Worm (Caenorhabditis elegans) whole organism, young adult: ENCODE results near the gene str-187.

Experiments
- C06A6.2 ChIP-seq: fragments of 200-800 bp; sonication (Bioruptor generic); conservative IDR thresholded peaks from 2 replicates; pipeline ENCODE4 v1.3.6; 2022; ENCODE audit warnings: missing genetic modification characterization, missing compliant biosample characterization
- F57A8.1 ChIP-seq: fragments of 200-800 bp; sonication (Bioruptor generic); optimal IDR thresholded peaks from 2 replicates; lab custom pipeline; 2018; ENCODE audit warnings: mild to moderate bottlenecking, missing genetic modification characterization, moderate library complexity, missing compliant biosample characterization
- K12H6.12 ChIP-seq: fragments of 200-800 bp; sonication (Bioruptor generic); optimal IDR thresholded peaks from 2 replicates; lab custom pipeline; 2018; ENCODE audit warnings: mild to moderate bottlenecking, missing genetic modification characterization, missing compliant biosample characterization
- Y67H2A.10 ChIP-seq: fragments of 200-800 bp; sonication (Bioruptor generic); conservative IDR thresholded peaks from 2 replicates; pipeline ENCODE4 v1.3.6; 2022; ENCODE audit warnings: missing genetic modification reagents, missing genetic modification characterization, missing compliant biosample characterization
- bed-1 ChIP-seq: fragments of 200-800 bp; sonication (Bioruptor generic); IDR thresholded peaks from 2 replicates; pipeline ENCODE4 v1.3.6; 2022; ENCODE audit warnings: missing genetic modification reagents, missing genetic modification characterization, missing compliant biosample characterization
- ccch-3 ChIP-seq: fragments of 200-800 bp; sonication (Bioruptor generic); optimal IDR thresholded peaks from 2 replicates; lab custom pipeline; 2018; ENCODE audit warnings: mild to moderate bottlenecking, missing genetic modification characterization, missing compliant biosample characterization
- mxl-1 ChIP-seq: sonication (generic microtip); optimal IDR thresholded peaks from 2 replicates; lab custom pipeline; 2016; ENCODE audit warnings: missing genetic modification characterization, missing compliant biosample characterization
- nhr-179 ChIP-seq: sonication (generic microtip); optimal IDR thresholded peaks from 2 replicates; lab custom pipeline; 2016; ENCODE audit warnings: mild to moderate bottlenecking, missing genetic modification characterization, missing compliant biosample characterization
- nhr-90 ChIP-seq: sonication (generic microtip); optimal IDR thresholded peaks from 2 replicates; lab custom pipeline; 2016; ENCODE audit warnings: missing genotype, mild to moderate bottlenecking, missing genetic modification characterization, missing compliant biosample characterization
- sea-2 ChIP-seq: fragments of 200-800 bp; sonication (Bioruptor generic); IDR thresholded peaks from 2 replicates; pipeline ENCODE4 v1.3.6; 2022; ENCODE audit warnings: missing genetic modification characterization, missing compliant biosample characterization
- snpc-4 ChIP-seq, 5 experiments: fragments of 150-350 bp in 1 of 5; sonication (generic microtip) in 4 of 5; optimal IDR thresholded peaks; 2 replicates each; lab custom pipeline; 2014 to 2018; ENCODE audit warnings: missing genetic modification characterization in 5 of 5, missing biosample characterization in 3 of 5, antibody characterized with exemption in 2 of 5, mild to moderate bottlenecking in 2 of 5, missing compliant biosample characterization in 2 of 5, missing genotype in 2 of 5, moderate library complexity in 2 of 5, missing genetic modification reagents in 1 of 5
- tbp1 ChIP-seq: fragments of 200-800 bp; sonication (Bioruptor generic); optimal IDR thresholded peaks from 2 replicates; lab custom pipeline; 2018; ENCODE audit warnings: mild to moderate bottlenecking, missing genetic modification characterization, missing compliant biosample characterization
- unc-62 ChIP-seq: fragments of 150-350 bp; optimal IDR thresholded peaks from 2 replicates; lab custom pipeline; 2014; ENCODE audit warnings: missing biosample characterization, missing genetic modification reagents, missing genetic modification characterization
- ztf-3 ChIP-seq: fragments of 200-800 bp; sonication (Bioruptor generic); optimal IDR thresholded peaks from 2 replicates; lab custom pipeline; 2018; ENCODE audit warnings: mild to moderate bottlenecking, missing genetic modification characterization, missing compliant biosample characterization

- TF ChIP-seq nhr-179 (tag; lab: Kevin White, UChicago): no peak
- no peak for TF ChIP-seq tbp1 (GFP tag; lab: Kevin White, UChicago)
- TF ChIP-seq F57A8.1: no peak
- TF ChIP-seq unc-62 (GFP tag; lab: Kevin White, UChicago): no peak
- no peak for TF ChIP-seq K12H6.12
- no peak for TF ChIP-seq mxl-1 (tag; lab: Kevin White, UChicago)
- no peak for TF ChIP-seq ccch-3 (GFP tag; lab: Kevin White, UChicago)
- no peak for TF ChIP-seq ztf-3 (GFP tag; lab: Kevin White, UChicago)
- no peak for TF ChIP-seq nhr-90 (tag; lab: Kevin White, UChicago)
- TF ChIP-seq sea-2: no peak
- TF ChIP-seq snpc-4 (GFP tag; optimal IDR thresholded peaks at IDR 0.05; lab: Kevin White, UChicago): no peak
- no peak for TF ChIP-seq snpc-4 (tag; optimal IDR thresholded peaks at IDR 0.05; lab: Kevin White, UChicago)
- no peak for TF ChIP-seq C06A6.2 (GFP tag; lab: Robert Waterston, UW)
- no peak for TF ChIP-seq bed-1 (GFP tag; lab: Robert Waterston, UW)
- no peak for TF ChIP-seq Y67H2A.10 (GFP tag; lab: Robert Waterston, UW)
These were observed 665 bp upstream of the str-187 start, which contains the start of gene F26D10.13 for ce11 chrIV:17264714-17265113.
